Worm (Caenorhabditis elegans) whole organism, midembryonic: ENCODE results near the gene F09C8.2.

Experiments used
- cog-1 ChIP-seq: sonication (generic microtip); optimal IDR thresholded peaks from 2 replicates; lab custom pipeline; 2016; ENCODE audit warnings: missing genetic modification characterization, missing compliant biosample characterization
- ztf-23 ChIP-seq: fragments of 200-800 bp; sonication (Bioruptor generic); IDR thresholded peaks from 2 replicates; pipeline ENCODE4 v1.3.6; 2022; ENCODE audit warnings: missing genetic modification reagents, missing genetic modification characterization, missing compliant biosample characterization

DNA sequence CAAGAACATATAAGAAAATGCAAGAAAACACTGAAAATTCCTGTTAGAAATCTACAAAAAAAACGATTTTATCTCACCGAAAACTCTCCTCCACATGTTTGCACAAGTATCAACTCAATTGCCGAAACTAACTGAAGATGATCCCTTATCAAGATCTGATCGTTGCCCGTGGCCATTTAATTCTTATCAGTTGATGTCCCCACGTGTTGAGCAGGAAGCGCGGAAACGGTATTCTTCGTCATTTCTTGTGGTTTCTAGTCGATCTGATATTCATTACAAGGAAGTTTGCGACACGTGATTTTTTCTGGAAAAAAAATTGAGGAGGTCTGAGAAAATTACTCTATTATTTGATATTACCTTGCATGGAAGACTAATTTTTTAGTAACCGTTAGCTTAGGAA is 16.6 kb upstream of the F09C8.2 start, which contains the start of gene F09C8.1:
- TF ChIP-seq ztf-23 (GFP tag; lab: Robert Waterston, UW) (no peak), cog-1 (tag; lab: Kevin White, UChicago) (no peak)
